Fruit fly (Drosophila melanogaster) whole organism, embryonic: ENCODE results near the gene egh.

ENCODE experiments used
- ATbp ChIP-seq: fragments of 200-800 bp; sonication (Bioruptor generic); optimal IDR thresholded peaks from 2 replicates; lab custom pipeline; 2017; ENCODE audit warnings: missing biosample characterization, mild to moderate bottlenecking, missing genetic modification characterization, missing genetic modification reagents
- Aef1 ChIP-seq: fragments of 200-800 bp; sonication (Bioruptor generic); IDR thresholded peaks from 3 replicates; pipeline ENCODE4 v1.3.6; 2022; ENCODE audit warnings: missing biosample characterization, missing genetic modification characterization
- Awh ChIP-seq: fragments of 200-800 bp; sonication (Bioruptor generic); IDR thresholded peaks from 2 replicates; pipeline ENCODE4, ENCODE4 v1.3.6; 2022; ENCODE audit warnings: missing biosample characterization, missing genetic modification characterization
- Bgb ChIP-seq: fragments of 200-800 bp; sonication (Bioruptor generic); IDR thresholded peaks from 2 replicates; pipeline ENCODE4 v1.3.6; 2022; ENCODE audit warnings: missing biosample characterization, missing genetic modification characterization; ENCODE audit not compliant: partially characterized antibody
- CG1024 ChIP-seq: fragments of 200-800 bp; sonication (Bioruptor generic); IDR thresholded peaks from 2 replicates; pipeline ENCODE4 v1.3.6; 2022; ENCODE audit warnings: missing biosample characterization, missing genetic modification characterization
- CG10654 ChIP-seq: fragments of 200-800 bp; sonication (Bioruptor generic); optimal IDR thresholded peaks from 2 replicates; lab custom pipeline; 2016; ENCODE audit warnings: missing biosample characterization, missing genetic modification characterization
- CG11398 ChIP-seq: fragments of 200-800 bp; sonication (Bioruptor generic); optimal IDR thresholded peaks from 2 replicates; lab custom pipeline; 2016; ENCODE audit warnings: missing biosample characterization, missing genetic modification characterization
- CG12104 ChIP-seq: fragments of 200-800 bp; sonication (Bioruptor generic); optimal IDR thresholded peaks from 3 replicates; lab custom pipeline; 2016; ENCODE audit warnings: missing biosample characterization, missing genetic modification characterization
- CG14667 ChIP-seq: fragments of 200-800 bp; sonication (Bioruptor generic); IDR thresholded peaks from 2 replicates; pipeline ENCODE4 v1.3.6; 2022; ENCODE audit warnings: missing biosample characterization, missing genetic modification characterization
- CG15269 ChIP-seq: fragments of 200-800 bp; sonication (Bioruptor generic); optimal IDR thresholded peaks from 2 replicates; lab custom pipeline; 2018; ENCODE audit warnings: missing biosample characterization, mild to moderate bottlenecking, missing genetic modification characterization, moderate library complexity
- CG1602 ChIP-seq: fragments of 200-800 bp; sonication (Bioruptor generic); optimal IDR thresholded peaks from 3 replicates; lab custom pipeline; 2016; ENCODE audit warnings: missing biosample characterization, missing genetic modification characterization
- CG1647 ChIP-seq: fragments of 200-800 bp; sonication (Bioruptor generic); optimal IDR thresholded peaks from 3 replicates; lab custom pipeline; 2016; ENCODE audit warnings: missing biosample characterization, missing genetic modification characterization
- CG16813 ChIP-seq: fragments of 200-800 bp; sonication (Bioruptor generic); IDR thresholded peaks from 3 replicates; pipeline ENCODE4 v1.3.6; 2022; ENCODE audit warnings: missing biosample characterization, missing genetic modification characterization; ENCODE audit not compliant: partially characterized antibody
- CG16815 ChIP-seq: fragments of 200-800 bp; sonication (Bioruptor generic); optimal IDR thresholded peaks from 3 replicates; lab custom pipeline; 2017; ENCODE audit warnings: missing biosample characterization, mild to moderate bottlenecking, missing genetic modification characterization
- CG17612 ChIP-seq: fragments of 200-800 bp; sonication (Bioruptor generic); IDR thresholded peaks from 2 replicates; pipeline ENCODE4 v1.3.6; 2022; ENCODE audit warnings: missing biosample characterization, missing genetic modification characterization
- CG17829 ChIP-seq: fragments of 200-800 bp; optimal IDR thresholded peaks from 2 replicates; lab custom pipeline; 2019; ENCODE audit warnings: missing biosample characterization, mild to moderate bottlenecking, missing genetic modification characterization, moderate library complexity
- CG18599 ChIP-seq: fragments of 200-800 bp; sonication (Bioruptor generic); optimal IDR thresholded peaks from 3 replicates; lab custom pipeline; 2017; ENCODE audit warnings: missing biosample characterization, missing genetic modification characterization, mild to moderate bottlenecking, moderate library complexity, missing genetic modification reagents
- CG2120 ChIP-seq: fragments of 200-800 bp; sonication (Bioruptor generic); optimal IDR thresholded peaks from 3 replicates; lab custom pipeline; 2016; ENCODE audit warnings: missing biosample characterization, missing genetic modification characterization
- CG34224 ChIP-seq: fragments of 200-800 bp; sonication (Bioruptor generic); IDR thresholded peaks from 3 replicates; pipeline ENCODE4 v1.3.6; 2022; ENCODE audit warnings: missing biosample characterization, missing genetic modification characterization; ENCODE audit not compliant: partially characterized antibody
- CG4617 ChIP-seq: fragments of 200-800 bp; sonication (Bioruptor generic); optimal IDR thresholded peaks from 3 replicates; lab custom pipeline; 2016; ENCODE audit warnings: missing biosample characterization, missing genetic modification characterization, borderline replicate concordance
- CG4820 ChIP-seq: fragments of 200-800 bp; sonication (Bioruptor generic); optimal IDR thresholded peaks from 3 replicates; lab custom pipeline; 2016; ENCODE audit warnings: missing biosample characterization, missing genetic modification characterization
- CG5245 ChIP-seq: fragments of 200-800 bp; sonication (Bioruptor generic); optimal IDR thresholded peaks from 3 replicates; lab custom pipeline; 2016; ENCODE audit warnings: missing biosample characterization, missing genetic modification characterization
- CG7745 ChIP-seq: fragments of 200-800 bp; sonication (Bioruptor generic); optimal IDR thresholded peaks from 2 replicates; lab custom pipeline; 2018; ENCODE audit warnings: missing biosample characterization, mild to moderate bottlenecking, missing genetic modification characterization, moderate library complexity
- CHES-1-like ChIP-seq: fragments of 200-800 bp; sonication (Bioruptor generic); optimal IDR thresholded peaks from 2 replicates; lab custom pipeline; 2016; ENCODE audit warnings: missing biosample characterization, missing genetic modification characterization
- CTCF ChIP-seq: fragments of 200-800 bp; sonication (Bioruptor generic); optimal IDR thresholded peaks from 2 replicates; lab custom pipeline; 2017; ENCODE audit warnings: missing biosample characterization, mild to moderate bottlenecking, missing genetic modification characterization, moderate library complexity
- Dip2 ChIP-seq: fragments of 200-800 bp; sonication (Bioruptor generic); IDR thresholded peaks from 2 replicates; pipeline ENCODE4 v1.3.6; 2022; ENCODE audit warnings: missing biosample characterization, missing genetic modification characterization
- Dll ChIP-seq: fragments of 200-800 bp; sonication (Bioruptor generic); IDR thresholded peaks from 4 replicates; pipeline ENCODE4 v1.3.6; 2022; ENCODE audit warnings: missing biosample characterization, missing genetic modification characterization; ENCODE audit not compliant: partially characterized antibody
- ERR ChIP-seq: fragments of 200-800 bp; sonication (Bioruptor generic); optimal IDR thresholded peaks from 2 replicates; lab custom pipeline; 2016; ENCODE audit warnings: missing biosample characterization, missing genetic modification characterization
- Hmr ChIP-seq: fragments of 200-800 bp; sonication (Bioruptor generic); optimal IDR thresholded peaks from 3 replicates; lab custom pipeline; 2017; ENCODE audit warnings: mild to moderate bottlenecking, missing biosample characterization, missing genetic modification reagents, missing genetic modification characterization
- Lpt ChIP-seq: fragments of >200 bp; optimal IDR thresholded peaks from 2 replicates; lab custom pipeline; 2018; ENCODE audit warnings: missing biosample characterization, missing genetic modification characterization
- Max ChIP-seq: fragments of 200-800 bp; sonication (Bioruptor generic); optimal IDR thresholded peaks from 2 replicates; lab custom pipeline; 2016; ENCODE audit warnings: missing biosample characterization, mild to moderate bottlenecking, missing genetic modification characterization
- Myb ChIP-seq: fragments of 200-800 bp; sonication (Bioruptor generic); optimal IDR thresholded peaks from 2 replicates; lab custom pipeline; 2016; ENCODE audit warnings: missing biosample characterization, missing genetic modification characterization
- Poxn ChIP-seq: fragments of 200-800 bp; sonication (Bioruptor generic); IDR thresholded peaks from 2 replicates; pipeline ENCODE4 v1.3.6; 2022; ENCODE audit warnings: missing biosample characterization, missing genetic modification characterization
- Trl ChIP-seq, 3 experiments: fragments of >200 bp in 2 of 3; fragments of 200-800 bp in 1 of 3; sonication (Bioruptor generic) in 1 of 3; optimal IDR thresholded peaks; 2 replicates in 1 of 3; 3 replicates in 2 of 3; lab custom pipeline; 2016 to 2017; ENCODE audit warnings: missing biosample characterization in 1 of 3, missing genetic modification characterization in 1 of 3
- Xbp1 ChIP-seq: fragments of 200-800 bp; sonication (Bioruptor generic); optimal IDR thresholded peaks from 3 replicates; lab custom pipeline; 2016; ENCODE audit warnings: missing biosample characterization, mild to moderate bottlenecking, missing genetic modification characterization
- YL-1 ChIP-seq: fragments of 200-800 bp; sonication (Bioruptor generic); optimal IDR thresholded peaks from 3 replicates; lab custom pipeline; 2017; ENCODE audit warnings: missing biosample characterization, mild to moderate bottlenecking, missing genetic modification characterization
- ac ChIP-seq: fragments of 200-800 bp; sonication (Bioruptor generic); optimal IDR thresholded peaks from 3 replicates; lab custom pipeline; 2017; ENCODE audit warnings: missing biosample characterization, mild to moderate bottlenecking, missing genetic modification characterization
- btn ChIP-seq: fragments of 200-800 bp; sonication (Bioruptor generic); optimal IDR thresholded peaks from 2 replicates; lab custom pipeline; 2016; ENCODE audit warnings: missing biosample characterization, missing genetic modification characterization
- dati ChIP-seq: fragments of 200-800 bp; sonication (Bioruptor generic); IDR thresholded peaks from 2 replicates; pipeline ENCODE4 v1.3.6; 2022; ENCODE audit warnings: missing biosample characterization, missing genetic modification characterization
- disco-r ChIP-seq: fragments of 200-800 bp; sonication (Bioruptor generic); optimal IDR thresholded peaks from 2 replicates; lab custom pipeline; 2016; ENCODE audit warnings: missing biosample characterization, missing genetic modification characterization
- gcm ChIP-seq: fragments of 200-800 bp; sonication (Bioruptor generic); optimal IDR thresholded peaks from 2 replicates; lab custom pipeline; 2019; ENCODE audit warnings: missing biosample characterization, mild to moderate bottlenecking, missing genetic modification characterization, moderate library complexity
- gsb-n ChIP-seq: fragments of 200-800 bp; sonication (Bioruptor generic); optimal IDR thresholded peaks from 3 replicates; lab custom pipeline; 2018; ENCODE audit warnings: missing biosample characterization, mild to moderate bottlenecking, missing genetic modification characterization
- scrt ChIP-seq: fragments of 200-800 bp; sonication (Bioruptor generic); optimal IDR thresholded peaks from 2 replicates; lab custom pipeline; 2018; ENCODE audit warnings: missing biosample characterization, mild to moderate bottlenecking, missing genetic modification characterization, moderate library complexity
- sens ChIP-seq: fragments of 200-800 bp; sonication (Bioruptor generic); peaks from one replicate; lab custom pipeline; 2016; ENCODE audit warnings: missing biosample characterization, missing genetic modification characterization
- tin ChIP-seq: fragments of 200-800 bp; sonication (Bioruptor generic); optimal IDR thresholded peaks from 3 replicates; lab custom pipeline; 2016; ENCODE audit warnings: missing biosample characterization, missing genetic modification characterization
- tll ChIP-seq, 2 experiments: fragments of 200-800 bp in 1 of 2; fragments of >200 bp in 1 of 2; sonication (Bioruptor generic) in 1 of 2; optimal IDR thresholded peaks; 2 replicates each; lab custom pipeline; 2017 to 2019; ENCODE audit warnings: missing biosample characterization in 2 of 2, missing genetic modification characterization in 2 of 2, mild to moderate bottlenecking in 1 of 2, moderate library complexity in 1 of 2
- trh ChIP-seq: fragments of 200-800 bp; sonication (Bioruptor generic); optimal IDR thresholded peaks from 2 replicates; lab custom pipeline; 2016; ENCODE audit warnings: missing biosample characterization, missing genetic modification characterization
- tup ChIP-seq: fragments of 200-800 bp; sonication (Bioruptor generic); optimal IDR thresholded peaks from 2 replicates; lab custom pipeline; 2016; ENCODE audit warnings: missing biosample characterization, mild to moderate bottlenecking, missing genetic modification characterization, moderate library complexity
- wek ChIP-seq: fragments of 200-800 bp; sonication (Bioruptor generic); optimal IDR thresholded peaks from 3 replicates; lab custom pipeline; 2018; ENCODE audit warnings: missing biosample characterization, mild to moderate bottlenecking, missing genetic modification characterization, moderate library complexity

Gene egh

DNA sequence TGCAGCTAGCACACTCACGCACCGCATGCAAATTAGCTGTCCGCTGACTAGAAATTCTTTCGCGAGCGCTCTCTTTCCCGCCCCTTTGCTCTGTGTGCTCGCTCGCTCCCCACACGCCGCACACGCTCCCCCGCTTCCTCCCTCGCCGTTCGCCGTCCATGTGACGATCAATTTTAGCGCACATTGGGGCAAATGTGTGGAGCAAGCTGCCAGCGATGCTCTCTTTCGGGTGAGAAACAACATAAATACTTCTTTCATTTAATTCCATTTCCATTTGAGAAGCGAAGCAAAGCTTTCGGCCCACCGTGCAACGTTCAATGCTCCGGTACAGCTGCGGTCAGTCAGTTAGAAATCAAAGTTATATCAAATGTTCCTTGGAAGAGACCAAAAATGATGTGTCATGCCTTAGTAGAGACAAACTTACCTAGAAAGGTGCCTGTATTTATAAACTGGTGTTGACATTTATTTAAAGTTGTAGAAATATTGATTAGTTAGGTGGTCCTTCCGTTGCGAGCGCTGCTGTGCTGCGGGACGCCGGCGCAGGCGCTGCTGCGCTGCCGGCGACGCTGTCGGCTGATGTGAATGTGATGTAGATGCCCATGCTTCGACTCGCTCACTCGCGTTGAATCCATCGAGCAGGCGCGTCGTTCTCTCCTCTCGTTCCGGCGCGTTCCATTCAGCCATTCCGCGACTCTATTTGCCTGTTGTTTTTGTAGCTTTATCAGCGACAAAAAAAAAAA is 57.9 kb downstream of the egh start (continued):
- TF ChIP-seq CG17829 (tag; lab: Kevin White, UChicago) (peak; percentile 95), CG34224 (GFP tag; lab: Robert Waterston, UW) (peak; percentile 48; the same call in 1 of the 3 replicates), Dll (peak; percentile 51; the same call in 1 of the 4 replicates), gcm (GFP tag; lab: Kevin White, UChicago) (peak; percentile 97), CG17612 (GFP tag; lab: Robert Waterston, UW) (peak; percentile 89), Poxn (GFP tag; lab: Robert Waterston, UW) (peak; percentile 88), CHES-1-like (GFP tag; lab: Kevin White, UChicago) (peak; percentile 97), Xbp1 (GFP tag; lab: Kevin White, UChicago) (peak; percentile 98), scrt (GFP tag; lab: Kevin White, UChicago) (peak; percentile 94), disco-r (GFP tag; lab: Kevin White, UChicago) (peak; percentile 95), Max (peak; percentile 91), tll (GFP tag; optimal IDR thresholded peaks at IDR 0.05; lab: Kevin White, UChicago) (peak in 1 of 2 experiments; percentile 35), CG5245 (GFP tag; lab: Kevin White, UChicago) (peak; percentile 95), YL-1 (GFP tag; lab: Kevin White, UChicago) (peak; percentile 91), CTCF (GFP tag; lab: Kevin White, UChicago) (peak; percentile 87), CG18599 (GFP tag; lab: Kevin White, UChicago) (peak; percentile 98), CG16813 (GFP tag; lab: Robert Waterston, UW) (peak; percentile 29; the same call in 1 of the 3 replicates), Awh (peak; percentile 97), CG7745 (tag; lab: Kevin White, UChicago) (peak; percentile 71), ERR (GFP tag; lab: Kevin White, UChicago) (peak; percentile 95), CG15269 (tag; lab: Kevin White, UChicago) (peak; percentile 98), CG1647 (GFP tag; lab: Kevin White, UChicago) (peak; percentile 93), trh (GFP tag; lab: Kevin White, UChicago) (peak; percentile 87), Lpt (GFP tag; lab: Kevin White, UChicago) (no peak), Myb (GFP tag; lab: Kevin White, UChicago) (peak; percentile 90), Hmr (GFP tag; lab: Kevin White, UChicago) (peak; percentile 99), ATbp (GFP tag; lab: Kevin White, UChicago) (peak; percentile 98), wek (peak; percentile 91), CG11398 (GFP tag; lab: Kevin White, UChicago) (peak; percentile 95), Bgb (GFP tag; lab: Robert Waterston, UW) (peak; percentile 82), tin (GFP tag; lab: Kevin White, UChicago) (peak; percentile 94), tup (GFP tag; lab: Kevin White, UChicago) (peak; percentile 92), CG4617 (GFP tag; lab: Kevin White, UChicago) (peak; percentile 88), Aef1 (GFP tag; lab: Robert Waterston, UW) (peak; percentile 94), Dip2 (GFP tag; lab: Robert Waterston, UW) (peak; percentile 49; the same call in 1 of the 2 replicates), CG1602 (GFP tag; lab: Kevin White, UChicago) (peak; percentile 95), btn (peak; percentile 95), CG1024 (GFP tag; lab: Robert Waterston, UW) (peak; percentile 84), gsb-n (tag; lab: Kevin White, UChicago) (peak; percentile 96), dati (GFP tag; lab: Robert Waterston, UW) (peak; percentile 85), CG16815 (peak; percentile 95), CG10654 (GFP tag; lab: Kevin White, UChicago) (peak; percentile 93), ac (peak; percentile 79), CG2120 (GFP tag; lab: Kevin White, UChicago) (peak; percentile 98), Trl (optimal IDR thresholded peaks at IDR 0.05; lab: Kevin White, UChicago) (peak; percentile 54 to 82), Trl (GFP tag; optimal IDR thresholded peaks at IDR 0.05; lab: Kevin White, UChicago) (peak; percentile 95), sens (peak; percentile 99), CG12104 (GFP tag; lab: Kevin White, UChicago) (peak; percentile 94), CG4820 (peak; percentile 93), CG14667 (GFP tag; lab: Robert Waterston, UW) (peak; percentile 89)
